Worm (Caenorhabditis elegans) whole organism, L4/young adult: ENCODE measurements around the gene ctsa-1.2.

Experiments used
- W03F9.2 ChIP-seq: fragments of 150-350 bp; optimal IDR thresholded peaks from 2 replicates; lab custom pipeline; 2014; ENCODE audit warnings: missing biosample characterization, missing genetic modification characterization
- dao-5 ChIP-seq: sonication (generic microtip); optimal IDR thresholded peaks from 2 replicates; lab custom pipeline; 2016; ENCODE audit warnings: missing genotype, missing genetic modification characterization, moderate library complexity, missing compliant biosample characterization
- him-1 ChIP-seq: sonication (generic microtip); optimal IDR thresholded peaks from 2 replicates; lab custom pipeline; 2016; ENCODE audit warnings: missing genotype, missing genetic modification reagents, missing genetic modification characterization, missing compliant biosample characterization

DNA sequence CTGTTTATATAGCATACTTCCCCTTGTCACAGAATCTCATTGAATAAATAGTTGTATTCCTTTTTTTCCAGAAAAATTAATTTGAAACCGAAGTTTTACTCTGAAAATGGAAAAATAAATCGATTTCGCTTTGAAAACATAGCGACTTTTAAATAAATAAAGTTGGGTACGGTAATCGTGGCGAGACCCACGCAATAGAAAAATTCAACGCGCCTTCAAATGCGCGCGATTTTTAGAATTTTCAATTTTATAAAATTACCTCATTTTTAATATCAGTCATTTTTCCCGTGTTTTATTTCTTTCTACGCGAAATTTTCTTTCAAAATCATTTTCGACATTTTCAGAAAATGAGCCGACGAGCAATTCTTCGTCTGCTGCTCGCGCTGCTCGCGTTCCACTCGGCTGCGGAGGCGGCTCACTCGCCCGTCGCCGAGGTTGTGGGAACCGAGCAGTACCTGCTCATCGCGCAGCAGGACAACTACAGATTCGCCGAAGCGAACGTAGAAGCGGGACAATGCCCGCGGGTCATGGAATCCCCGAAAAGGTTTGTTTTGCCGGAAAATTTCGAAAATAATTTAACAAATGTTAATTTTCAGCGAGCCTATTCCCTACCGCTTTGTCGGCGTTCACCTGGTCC is 12.6 kb upstream of the ctsa-1.2 start, which contains the start of gene F13D12.5:
- TF ChIP-seq him-1: no peak
- TF ChIP-seq W03F9.2 (tag; lab: Kevin White, UChicago): peak; percentile 38
- no peak for TF ChIP-seq dao-5 (tag; lab: Kevin White, UChicago)
